Worm (Caenorhabditis elegans): Measurements from ENCODE around the gene M60.6.

- TF ChIP-seq elt-2 (tag; optimal IDR thresholded peaks at IDR 0.05) (no peak), nhr-25 (tag; optimal IDR thresholded peaks at IDR 0.05) (no peak), mdl-1 (tag; optimal IDR thresholded peaks at IDR 0.05) (no peak), lin-39 (tag; optimal IDR thresholded peaks at IDR 0.05) (no peak), lin-15B (tag; optimal IDR thresholded peaks at IDR 0.05) (no peak), skn-1 (tag; optimal IDR thresholded peaks at IDR 0.05) (no peak), nfya-1 (tag; optimal IDR thresholded peaks at IDR 0.05; ENCODE audit: insufficient read depth) (no peak), unc-62 (GFP tag; optimal IDR thresholded peaks at IDR 0.05) (no peak)
Observed at ce11 chrX:8247088-8247487, 5.2 kb downstream of the M60.6 start.

Measured in whole organism, L3 larva.